Worm (Caenorhabditis elegans) whole organism, L4 larva: ENCODE results near the gene T13C5.6.

Experiments
- ZK546.5 ChIP-seq, 2 experiments: sonication (generic microtip); optimal IDR thresholded peaks; 2 replicates each; lab custom pipeline; 2017; ENCODE audit warnings: missing biosample characterization in 2 of 2, missing genetic modification characterization in 2 of 2
- aly-2 ChIP-seq: sonication (generic microtip); optimal IDR thresholded peaks from 2 replicates; lab custom pipeline; 2018; ENCODE audit warnings: missing biosample characterization, missing genetic modification characterization
- dve-1 ChIP-seq: sonication (generic microtip); optimal IDR thresholded peaks from 2 replicates; lab custom pipeline; 2017; ENCODE audit warnings: antibody characterized with exemption, mild to moderate bottlenecking, missing genetic modification characterization, missing compliant biosample characterization; ENCODE audit not compliant: insufficient read depth
- fkh-10 ChIP-seq: fragments of 150-350 bp; optimal IDR thresholded peaks from 2 replicates; lab custom pipeline; 2014; ENCODE audit warnings: missing biosample characterization, missing genetic modification reagents, missing genetic modification characterization
- hif-1 ChIP-seq, 2 experiments: sonication (generic microtip); optimal IDR thresholded peaks; 2 replicates each; lab custom pipeline; 2016 to 2017; ENCODE audit warnings: missing compliant biosample characterization in 2 of 2, missing genetic modification characterization in 2 of 2, missing genetic modification reagents in 2 of 2, missing genotype in 2 of 2, mild to moderate bottlenecking in 1 of 2
- hmg-1.1 ChIP-seq: fragments of 200-800 bp; sonication (Bioruptor generic); IDR thresholded peaks from 2 replicates; pipeline ENCODE4 v1.3.6; 2022; ENCODE audit warnings: missing genetic modification reagents, missing genetic modification characterization, missing compliant biosample characterization
- mdl-1 ChIP-seq, 2 experiments: fragments of 150-350 bp in 1 of 2; sonication (generic microtip) in 1 of 2; optimal IDR thresholded peaks; 2 replicates each; lab custom pipeline; 2014 to 2017; ENCODE audit warnings: missing biosample characterization in 2 of 2, missing genetic modification characterization in 2 of 2
- mxl-2 ChIP-seq: fragments of 200-800 bp; sonication (Bioruptor generic); conservative IDR thresholded peaks from 2 replicates; pipeline ENCODE4 v1.3.6; 2022; ENCODE audit warnings: missing genetic modification reagents, missing genetic modification characterization, missing compliant biosample characterization
- nhr-11 ChIP-seq: fragments of 150-350 bp; optimal IDR thresholded peaks from 2 replicates; lab custom pipeline; 2014; ENCODE audit warnings: missing biosample characterization, missing genetic modification characterization
- nhr-6 ChIP-seq: fragments of 150-350 bp; optimal IDR thresholded peaks from 2 replicates; lab custom pipeline; 2014; ENCODE audit warnings: missing biosample characterization, missing genetic modification characterization
- pha-4 ChIP-seq, 2 experiments: fragments of 150-350 bp in 1 of 2; fragments of 200-800 bp in 1 of 2; sonication (Bioruptor generic) in 1 of 2; IDR thresholded peaks in 1 of 2; optimal IDR thresholded peaks in 1 of 2; 2 replicates each; pipeline versions ENCODE4 v1.3.6 to Lab custom; 2014 to 2022; ENCODE audit warnings: missing genetic modification characterization in 2 of 2, missing genetic modification reagents in 2 of 2, missing biosample characterization in 1 of 2, missing compliant biosample characterization in 1 of 2
- spr-1 ChIP-seq: sonication (generic microtip); optimal IDR thresholded peaks from 2 replicates; lab custom pipeline; 2016; ENCODE audit warnings: mild to moderate bottlenecking, missing genetic modification characterization, missing compliant biosample characterization
- unc-62 ChIP-seq, 3 experiments: fragments of 150-350 bp in 1 of 3; sonication (generic microtip); optimal IDR thresholded peaks in 2 of 3; peaks in 1 of 3; 1 replicate in 1 of 3; 2 replicates in 2 of 3; lab custom pipeline; 2014 to 2017; ENCODE audit warnings: missing biosample characterization in 3 of 3, missing genetic modification characterization in 3 of 3, missing genetic modification reagents in 3 of 3, missing genotype in 1 of 3

ce11 chrX:6253566-6253898 is 46.0 kb upstream of the T13C5.6 start:
- TF ChIP-seq hif-1 (tag; optimal IDR thresholded peaks at IDR 0.05; lab: Kevin White, UChicago) (no peak), ZK546.5 (tag; optimal IDR thresholded peaks at IDR 0.05; lab: Kevin White, UChicago) (no peak), unc-62 (GFP tag; optimal IDR thresholded peaks at IDR 0.05 in 1 of 2; lab: Kevin White, UChicago) (no peak), unc-62 (tag; optimal IDR thresholded peaks at IDR 0.05; lab: Kevin White, UChicago) (no peak), dve-1 (no peak), mdl-1 (tag; optimal IDR thresholded peaks at IDR 0.05; lab: Kevin White, UChicago) (no peak), aly-2 (tag; lab: Kevin White, UChicago) (no peak), nhr-11 (tag; lab: Kevin White, UChicago) (no peak), mxl-2 (GFP tag; lab: Robert Waterston, UW) (no peak), pha-4 (GFP tag; IDR thresholded peaks at IDR 0.05; lab: Robert Waterston, UW) (no peak), pha-4 (tag; optimal IDR thresholded peaks at IDR 0.05; lab: Kevin White, UChicago) (no peak), nhr-6 (tag; lab: Kevin White, UChicago) (no peak), spr-1 (tag; lab: Kevin White, UChicago) (no peak), fkh-10 (no peak), hmg-1.1 (GFP tag; lab: Robert Waterston, UW) (no peak)
